Worm (Caenorhabditis elegans) whole organism, L2 larva: ENCODE data around the gene nbs-1.

Experiments used
- C34F6.9 ChIP-seq: fragments of 150-350 bp; optimal IDR thresholded peaks from 2 replicates; lab custom pipeline; 2014; ENCODE audit warnings: missing biosample characterization, missing genetic modification characterization
- F13H6.1 ChIP-seq: sonication (generic microtip); optimal IDR thresholded peaks from 2 replicates; lab custom pipeline; 2016; ENCODE audit warnings: missing genetic modification characterization, missing compliant biosample characterization
- R02D3.7 ChIP-seq: fragments of 150-350 bp; optimal IDR thresholded peaks from 2 replicates; lab custom pipeline; 2014; ENCODE audit warnings: missing biosample characterization, missing genetic modification characterization
- Y55F3AM.14 ChIP-seq: fragments of 200-800 bp; sonication (Bioruptor generic); optimal IDR thresholded peaks from 2 replicates; lab custom pipeline; 2018; ENCODE audit warnings: mild to moderate bottlenecking, missing genetic modification characterization, missing compliant biosample characterization
- ZK546.5 ChIP-seq: sonication (generic microtip); optimal IDR thresholded peaks from 2 replicates; lab custom pipeline; 2017; ENCODE audit warnings: missing biosample characterization, missing genetic modification characterization
- aly-2 ChIP-seq: fragments of 150-350 bp; optimal IDR thresholded peaks from 2 replicates; lab custom pipeline; 2014; ENCODE audit warnings: missing biosample characterization, missing genetic modification characterization
- ama-1 ChIP-seq: fragments of 150-350 bp; optimal IDR thresholded peaks from 2 replicates; lab custom pipeline; 2018; ENCODE audit warnings: inconsistent platforms
- blmp-1 ChIP-seq: sonication (generic microtip); optimal IDR thresholded peaks from 2 replicates; lab custom pipeline; 2017; ENCODE audit warnings: missing genetic modification characterization, mild to moderate bottlenecking, missing compliant biosample characterization, antibody characterized with exemption, moderate library complexity; ENCODE audit not compliant: insufficient read depth
- ceh-82 ChIP-seq: fragments of 150-350 bp; optimal IDR thresholded peaks from 2 replicates; lab custom pipeline; 2014; ENCODE audit warnings: missing biosample characterization, missing genetic modification characterization
- crh-2 ChIP-seq: sonication (generic microtip); optimal IDR thresholded peaks from 2 replicates; lab custom pipeline; 2017; ENCODE audit warnings: missing biosample characterization, missing genetic modification characterization
- dmd-4 ChIP-seq: sonication (generic microtip); optimal IDR thresholded peaks from 2 replicates; lab custom pipeline; 2017; ENCODE audit warnings: missing biosample characterization, missing genetic modification characterization
- egl-27 ChIP-seq: sonication (generic microtip); optimal IDR thresholded peaks from 3 replicates; lab custom pipeline; 2017; ENCODE audit warnings: missing biosample characterization, missing genetic modification reagents, missing genetic modification characterization
- elt-1 ChIP-seq: fragments of 150-350 bp; optimal IDR thresholded peaks from 2 replicates; lab custom pipeline; 2014; ENCODE audit warnings: missing biosample characterization, missing genetic modification characterization
- fos-1 ChIP-seq: fragments of 150-350 bp; optimal IDR thresholded peaks from 2 replicates; lab custom pipeline; 2014; ENCODE audit warnings: missing biosample characterization, missing genetic modification characterization
- gmeb-1 ChIP-seq: fragments of 150-350 bp; optimal IDR thresholded peaks from 2 replicates; lab custom pipeline; 2014; ENCODE audit warnings: missing biosample characterization, missing genetic modification characterization
- lin-11 ChIP-seq: fragments of 150-350 bp; sonication (generic microtip); optimal IDR thresholded peaks from 2 replicates; lab custom pipeline; 2014; ENCODE audit warnings: missing biosample characterization, missing genetic modification characterization, inconsistent platforms, mixed read lengths
- lin-13 ChIP-seq: fragments of 150-350 bp; optimal IDR thresholded peaks from 2 replicates; lab custom pipeline; 2014; ENCODE audit warnings: missing biosample characterization, missing genetic modification reagents, missing genetic modification characterization
- lin-39 ChIP-seq: fragments of 150-350 bp; optimal IDR thresholded peaks from 2 replicates; lab custom pipeline; 2014; ENCODE audit warnings: missing biosample characterization, missing genetic modification reagents, missing genetic modification characterization
- lsy-2 ChIP-seq, 2 experiments: fragments of 150-350 bp in 1 of 2; sonication (generic microtip) in 1 of 2; optimal IDR thresholded peaks; 2 replicates each; lab custom pipeline; 2014 to 2017; ENCODE audit warnings: missing biosample characterization in 2 of 2, missing genetic modification characterization in 2 of 2
- mbf-1 ChIP-seq: sonication (generic microtip); optimal IDR thresholded peaks from 2 replicates; lab custom pipeline; 2017; ENCODE audit warnings: missing biosample characterization, missing genetic modification characterization
- nhr-10 ChIP-seq: sonication (generic microtip); optimal IDR thresholded peaks from 2 replicates; lab custom pipeline; 2017; ENCODE audit warnings: missing biosample characterization, missing genetic modification characterization
- nhr-12 ChIP-seq: fragments of 150-350 bp; optimal IDR thresholded peaks from 2 replicates; lab custom pipeline; 2014; ENCODE audit warnings: missing biosample characterization, missing genetic modification characterization
- nhr-21 ChIP-seq: fragments of 150-350 bp; optimal IDR thresholded peaks from 2 replicates; lab custom pipeline; 2014; ENCODE audit warnings: missing biosample characterization, missing genetic modification characterization
- nhr-23 ChIP-seq: fragments of 150-350 bp; optimal IDR thresholded peaks from 2 replicates; lab custom pipeline; 2014; ENCODE audit warnings: missing biosample characterization, missing genetic modification reagents, missing genetic modification characterization
- nhr-237 ChIP-seq: fragments of 150-350 bp; optimal IDR thresholded peaks from 2 replicates; lab custom pipeline; 2014; ENCODE audit warnings: missing biosample characterization, missing genetic modification characterization
- nhr-25 ChIP-seq: fragments of 150-350 bp; sonication (generic microtip); optimal IDR thresholded peaks from 3 replicates; lab custom pipeline; 2014; ENCODE audit warnings: missing biosample characterization, missing genetic modification characterization
- nhr-6 ChIP-seq: fragments of 150-350 bp; optimal IDR thresholded peaks from 2 replicates; lab custom pipeline; 2014; ENCODE audit warnings: missing biosample characterization, missing genetic modification characterization
- nhr-77 ChIP-seq: fragments of 150-350 bp; optimal IDR thresholded peaks from 2 replicates; lab custom pipeline; 2014; ENCODE audit warnings: missing biosample characterization, missing genetic modification characterization
- peb-1 ChIP-seq: fragments of 150-350 bp; optimal IDR thresholded peaks from 2 replicates; lab custom pipeline; 2014; ENCODE audit warnings: missing biosample characterization, missing genetic modification characterization
- sem-4 ChIP-seq: fragments of 150-350 bp; optimal IDR thresholded peaks from 2 replicates; lab custom pipeline; 2014; ENCODE audit warnings: missing biosample characterization, missing genetic modification reagents, missing genetic modification characterization
- skn-1 ChIP-seq: sonication (generic microtip); optimal IDR thresholded peaks from 2 replicates; lab custom pipeline; 2017; ENCODE audit warnings: missing biosample characterization, missing genetic modification characterization
- sma-3 ChIP-seq: sonication (generic microtip); optimal IDR thresholded peaks from 2 replicates; lab custom pipeline; 2016; ENCODE audit warnings: missing genetic modification reagents, missing genetic modification characterization, missing compliant biosample characterization
- sma-9 ChIP-seq, 2 experiments: fragments of 150-350 bp in 1 of 2; sonication (generic microtip) in 1 of 2; optimal IDR thresholded peaks; 2 replicates each; lab custom pipeline; 2014 to 2016; ENCODE audit warnings: missing genetic modification characterization in 2 of 2, mild to moderate bottlenecking in 1 of 2, missing biosample characterization in 1 of 2, missing compliant biosample characterization in 1 of 2, missing genetic modification reagents in 1 of 2, moderate library complexity in 1 of 2
- snpc-4 ChIP-seq: fragments of 150-350 bp; optimal IDR thresholded peaks from 2 replicates; lab custom pipeline; 2014; ENCODE audit warnings: missing biosample characterization, missing genetic modification characterization
- unc-55 ChIP-seq: fragments of 150-350 bp; sonication (generic microtip); optimal IDR thresholded peaks from 3 replicates; lab custom pipeline; 2014; ENCODE audit warnings: missing biosample characterization, missing genetic modification reagents, missing genetic modification characterization
- unc-62 ChIP-seq: fragments of 150-350 bp; optimal IDR thresholded peaks from 2 replicates; lab custom pipeline; 2014; ENCODE audit warnings: missing biosample characterization, missing genetic modification reagents, missing genetic modification characterization
- zag-1 ChIP-seq: fragments of 150-350 bp; optimal IDR thresholded peaks from 2 replicates; lab custom pipeline; 2014; ENCODE audit warnings: missing biosample characterization, missing genetic modification characterization
- ztf-1 ChIP-seq: fragments of 200-800 bp; sonication (Bioruptor generic); conservative IDR thresholded peaks from 2 replicates; pipeline ENCODE4 v1.3.6; 2022; ENCODE audit warnings: missing genetic modification characterization, missing compliant biosample characterization

The nbs-1 gene

ce11 chrII:11072565-11072964, 23.7 kb downstream of the nbs-1 start:
- no peak for TF ChIP-seq lsy-2 (tag; optimal IDR thresholded peaks at IDR 0.05; lab: Kevin White, UChicago)
- no peak for TF ChIP-seq sem-4 (tag; lab: Kevin White, UChicago)
- TF ChIP-seq ZK546.5 (tag; lab: Kevin White, UChicago) = no peak
- TF ChIP-seq egl-27 (tag; lab: Kevin White, UChicago) = no peak
- no peak for TF ChIP-seq crh-2 (tag; lab: Kevin White, UChicago)
- TF ChIP-seq snpc-4 = no peak
- no peak for TF ChIP-seq fos-1 (tag; lab: Kevin White, UChicago)
- TF ChIP-seq unc-55 (GFP tag; lab: Kevin White, UChicago) = no peak
- TF ChIP-seq ztf-1 (GFP tag; lab: Robert Waterston, UW) = no peak
- no peak for TF ChIP-seq dmd-4 (tag; lab: Kevin White, UChicago)
- no peak for TF ChIP-seq nhr-25 (tag; lab: Kevin White, UChicago)

ce11 chrII:11064191-11064695, 32.0 kb downstream of the nbs-1 start:
- TF ChIP-seq C34F6.9 (tag; lab: Kevin White, UChicago) (no peak), F13H6.1 (tag; lab: Kevin White, UChicago) (no peak), lin-13 (GFP tag; lab: Kevin White, UChicago) (no peak), zag-1 (tag; lab: Kevin White, UChicago) (no peak), unc-55 (GFP tag; lab: Kevin White, UChicago) (no peak), Y55F3AM.14 (no peak), R02D3.7 (tag; lab: Kevin White, UChicago) (no peak), sma-3 (GFP tag; lab: Kevin White, UChicago) (no peak), nhr-12 (tag; lab: Kevin White, UChicago) (no peak), lsy-2 (tag; optimal IDR thresholded peaks at IDR 0.05; lab: Kevin White, UChicago) (no peak), ztf-1 (GFP tag; lab: Robert Waterston, UW) (no peak), nhr-21 (tag; lab: Kevin White, UChicago) (no peak), mbf-1 (tag; lab: Kevin White, UChicago) (no peak), ama-1 (lab: Kevin White, UChicago) (no peak), dmd-4 (tag; lab: Kevin White, UChicago) (no peak), sma-9 (GFP tag; optimal IDR thresholded peaks at IDR 0.05; lab: Kevin White, UChicago) (no peak), sma-9 (tag; optimal IDR thresholded peaks at IDR 0.05; lab: Kevin White, UChicago) (no peak), nhr-25 (tag; lab: Kevin White, UChicago) (no peak), lin-11 (no peak), fos-1 (tag; lab: Kevin White, UChicago) (no peak)

ce11 chrII:11057256-11057655, 39.0 kb downstream of the nbs-1 start:
- TF ChIP-seq nhr-77 (tag; lab: Kevin White, UChicago) = no peak
- no peak for TF ChIP-seq nhr-25 (tag; lab: Kevin White, UChicago)
- TF ChIP-seq nhr-10 (tag; lab: Kevin White, UChicago) = no peak
- TF ChIP-seq snpc-4 = no peak
- TF ChIP-seq sma-3 (GFP tag; lab: Kevin White, UChicago) = peak; percentile 7
- no peak for TF ChIP-seq nhr-23 (tag; lab: Kevin White, UChicago)

ce11 chrII:11055223-11055622, 41.1 kb downstream of the nbs-1 start, which contains the start of gene F45E10.2:
Gene F45E10.2, minus strand, starts transcription at chrII:11055323.
- TF ChIP-seq ztf-1 (GFP tag; lab: Robert Waterston, UW) (no peak), Y55F3AM.14 (no peak), skn-1 (tag; lab: Kevin White, UChicago) (no peak), sma-9 (GFP tag; optimal IDR thresholded peaks at IDR 0.05; lab: Kevin White, UChicago) (no peak), sma-9 (tag; optimal IDR thresholded peaks at IDR 0.05; lab: Kevin White, UChicago) (no peak), nhr-237 (no peak), blmp-1 (tag; lab: Kevin White, UChicago) (no peak), elt-1 (tag; lab: Kevin White, UChicago) (no peak), nhr-12 (tag; lab: Kevin White, UChicago) (no peak), peb-1 (no peak), zag-1 (tag; lab: Kevin White, UChicago) (no peak), lin-39 (tag; lab: Kevin White, UChicago) (no peak)

ce11 chrII:11052526-11052925, 43.8 kb downstream of the nbs-1 start:
- no peak for TF ChIP-seq nhr-6 (tag; lab: Kevin White, UChicago)
- no peak for TF ChIP-seq gmeb-1 (tag; lab: Kevin White, UChicago)
- no peak for TF ChIP-seq ceh-82 (tag; lab: Kevin White, UChicago)
- no peak for TF ChIP-seq ztf-1 (GFP tag; lab: Robert Waterston, UW)
- no peak for TF ChIP-seq aly-2 (tag; lab: Kevin White, UChicago)
- no peak for TF ChIP-seq unc-62 (GFP tag; lab: Kevin White, UChicago)
- TF ChIP-seq zag-1 (tag; lab: Kevin White, UChicago) = no peak
- TF ChIP-seq F13H6.1 (tag; lab: Kevin White, UChicago) = no peak
- no peak for TF ChIP-seq skn-1 (tag; lab: Kevin White, UChicago)
- no peak for TF ChIP-seq nhr-10 (tag; lab: Kevin White, UChicago)
- TF ChIP-seq blmp-1 (tag; lab: Kevin White, UChicago) = no peak
- TF ChIP-seq C34F6.9 (tag; lab: Kevin White, UChicago) = no peak
- TF ChIP-seq nhr-21 (tag; lab: Kevin White, UChicago) = no peak
- no peak for TF ChIP-seq nhr-23 (tag; lab: Kevin White, UChicago)
